Fruit fly (Drosophila melanogaster) Kc167 (cell line): ENCODE measurements around the gene CG42342.

ENCODE experiments used
- Myc ChIP-seq: fragments of >200 bp; optimal IDR thresholded peaks from 2 replicates; lab custom pipeline; 2017; ENCODE audit warnings: missing external identifiers
- Sin3A ChIP-seq: fragments of >200 bp; optimal IDR thresholded peaks from 2 replicates; lab custom pipeline; 2018; ENCODE audit warnings: missing external identifiers
- h ChIP-seq: fragments of >200 bp; optimal IDR thresholded peaks from 3 replicates; lab custom pipeline; 2018; ENCODE audit warnings: missing external identifiers
- insv ChIP-seq: fragments of >200 bp; optimal IDR thresholded peaks from 3 replicates; lab custom pipeline; 2018; ENCODE audit warnings: missing external identifiers
- psq ChIP-seq: fragments of >200 bp; optimal IDR thresholded peaks from 2 replicates; lab custom pipeline; 2017; ENCODE audit warnings: missing external identifiers
- ttk ChIP-seq: sonication (Bioruptor generic); optimal IDR thresholded peaks from 2 replicates; lab custom pipeline; 2017; ENCODE audit warnings: missing external identifiers

The CG42342 gene

DNA sequence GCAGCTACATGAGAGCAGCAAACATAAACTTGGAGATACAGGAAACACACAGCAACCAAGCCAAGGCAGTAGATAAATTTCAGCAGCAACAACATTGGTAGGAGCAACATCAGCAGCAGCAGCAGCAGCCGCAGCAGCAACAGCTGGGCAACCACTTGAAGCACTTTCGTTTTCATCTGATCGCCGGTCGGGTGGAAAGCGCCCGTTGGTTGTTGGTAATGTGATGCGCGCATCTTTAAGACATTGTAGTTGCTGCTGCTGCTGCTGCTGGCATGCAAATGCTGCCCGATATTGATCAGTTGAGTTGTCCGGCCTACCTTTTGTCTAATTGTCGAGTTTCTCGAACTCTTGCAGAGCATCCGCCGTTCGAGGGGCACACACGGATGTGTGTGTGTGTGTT, 88.8 kb downstream of the CG42342 start:
- TF ChIP-seq Myc (lab: Kevin White, UChicago) (no peak), ttk (lab: Kevin White, UChicago) (no peak), h (lab: Kevin White, UChicago) (no peak), insv (lab: Kevin White, UChicago) (no peak), Sin3A (lab: Kevin White, UChicago) (no peak), psq (lab: Kevin White, UChicago) (no peak)

DNA sequence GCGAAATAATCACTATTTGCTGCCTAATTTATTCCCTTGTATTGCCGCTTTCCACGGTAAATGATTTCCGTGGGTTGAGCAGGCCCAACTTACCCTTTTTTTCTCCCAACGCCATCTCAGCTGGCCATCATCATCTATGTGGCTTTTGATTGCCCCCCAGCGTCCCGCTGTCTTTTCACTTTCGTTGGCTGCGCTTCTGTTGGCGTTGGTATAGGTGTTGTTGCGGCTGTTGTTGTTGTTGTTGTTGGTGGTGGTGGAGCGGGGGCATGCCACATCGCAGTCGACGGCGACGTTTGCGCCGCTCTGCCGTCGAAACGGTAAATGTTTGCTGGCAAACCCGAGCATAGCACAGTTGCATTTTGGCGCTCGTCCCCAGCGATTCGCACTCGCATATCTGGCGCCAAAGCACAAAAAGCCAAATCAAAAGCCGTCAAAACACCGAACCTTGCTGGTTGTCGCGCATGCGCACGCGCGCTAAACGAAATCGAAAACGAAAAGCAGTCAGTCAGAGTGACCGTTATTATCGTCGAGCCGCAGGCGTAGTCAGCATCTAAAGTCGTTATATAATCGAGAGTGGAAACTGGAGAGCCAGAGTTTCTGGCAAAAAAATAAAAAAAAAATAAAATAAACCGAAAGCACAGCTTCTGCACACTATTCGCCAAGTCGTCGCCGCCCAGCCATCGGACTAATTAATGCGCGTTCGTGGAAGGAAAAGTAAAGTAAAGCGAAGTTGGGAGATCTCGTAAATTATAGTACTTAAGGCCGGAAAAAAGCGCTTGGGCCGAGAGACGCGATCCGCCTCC, 91.7 kb downstream of the CG42342 start, which contains the start of gene CG14892:
CG14892 (plus strand) TSS at position 359 of the 803 bp plus-strand sequence.
- TF ChIP-seq ttk (lab: Kevin White, UChicago), result no peak
- no peak for TF ChIP-seq h (lab: Kevin White, UChicago)
- TF ChIP-seq psq (lab: Kevin White, UChicago), result no peak
- no peak for TF ChIP-seq insv (lab: Kevin White, UChicago)
- no peak for TF ChIP-seq Myc (lab: Kevin White, UChicago)
- TF ChIP-seq Sin3A (lab: Kevin White, UChicago), result no peak

DNA sequence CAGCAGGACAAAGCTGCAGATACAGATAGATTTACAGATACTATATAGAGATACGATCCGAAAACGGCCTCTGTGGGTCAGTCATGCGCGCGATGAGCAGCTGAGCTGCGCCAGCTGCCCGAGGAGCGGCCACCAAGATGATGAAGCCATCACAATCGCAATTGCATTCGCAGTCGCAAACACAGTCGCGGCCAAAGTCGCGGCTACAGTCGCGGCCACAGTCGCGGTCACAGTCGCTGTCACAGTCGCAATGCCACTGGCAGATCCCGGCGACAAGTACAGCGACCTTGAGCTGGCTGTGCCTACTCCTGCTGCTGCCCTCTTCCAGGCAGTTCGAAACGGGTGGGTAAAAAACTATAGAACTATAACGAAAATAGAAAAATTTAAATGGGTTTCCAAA, 92.4 kb downstream of the CG42342 start:
- TF ChIP-seq h (lab: Kevin White, UChicago) (no peak), insv (lab: Kevin White, UChicago) (no peak), ttk (lab: Kevin White, UChicago) (no peak), Myc (lab: Kevin White, UChicago) (no peak), psq (lab: Kevin White, UChicago) (no peak)

DNA sequence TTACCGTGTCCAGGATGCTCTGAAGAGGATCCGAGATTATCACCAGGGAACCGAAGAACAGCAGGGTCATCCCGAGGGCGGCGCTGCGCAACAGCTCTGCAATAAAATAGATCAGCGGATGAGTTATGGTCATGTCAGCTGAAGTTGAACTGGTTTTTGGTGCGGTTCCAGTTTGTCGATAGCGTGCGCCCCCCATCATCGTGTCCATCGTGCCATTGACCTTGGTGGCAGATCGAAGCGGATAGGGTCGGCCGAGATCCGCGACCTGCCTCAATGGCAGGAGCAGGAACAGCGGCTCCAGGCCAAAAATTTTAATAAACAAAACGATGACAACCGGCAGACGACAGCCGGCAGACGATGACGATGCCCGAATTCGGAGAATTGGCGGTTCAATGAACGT, 97.1 kb downstream of the CG42342 start:
- TF ChIP-seq Sin3A (lab: Kevin White, UChicago), result no peak
- TF ChIP-seq Myc (lab: Kevin White, UChicago), result no peak
- TF ChIP-seq h (lab: Kevin White, UChicago), result no peak
- no peak for TF ChIP-seq insv (lab: Kevin White, UChicago)

DNA sequence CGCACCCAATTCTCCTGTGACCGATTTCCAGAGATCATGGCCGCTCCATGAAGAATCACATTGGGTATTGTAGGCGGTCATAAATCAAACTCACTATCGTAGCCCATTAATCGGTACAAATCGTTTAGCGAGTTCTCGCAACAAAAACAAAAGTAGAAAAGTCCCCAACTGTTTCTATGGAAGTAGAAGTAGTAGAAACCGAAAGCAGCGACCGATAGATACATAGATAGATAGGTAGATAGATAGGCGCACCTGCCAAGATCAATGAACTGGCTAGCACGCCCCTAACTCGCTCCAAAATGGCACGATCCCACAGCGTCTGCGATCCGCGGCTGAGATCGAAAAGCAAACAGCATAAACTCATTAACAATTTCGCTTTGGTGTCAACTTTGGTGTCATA, 98.2 kb downstream of the CG42342 start:
- no peak for TF ChIP-seq Myc (lab: Kevin White, UChicago)
- TF ChIP-seq Sin3A (lab: Kevin White, UChicago), result no peak
- TF ChIP-seq insv (lab: Kevin White, UChicago), result no peak
- TF ChIP-seq ttk (lab: Kevin White, UChicago), result no peak
- TF ChIP-seq psq (lab: Kevin White, UChicago), result no peak
- no peak for TF ChIP-seq h (lab: Kevin White, UChicago)

DNA sequence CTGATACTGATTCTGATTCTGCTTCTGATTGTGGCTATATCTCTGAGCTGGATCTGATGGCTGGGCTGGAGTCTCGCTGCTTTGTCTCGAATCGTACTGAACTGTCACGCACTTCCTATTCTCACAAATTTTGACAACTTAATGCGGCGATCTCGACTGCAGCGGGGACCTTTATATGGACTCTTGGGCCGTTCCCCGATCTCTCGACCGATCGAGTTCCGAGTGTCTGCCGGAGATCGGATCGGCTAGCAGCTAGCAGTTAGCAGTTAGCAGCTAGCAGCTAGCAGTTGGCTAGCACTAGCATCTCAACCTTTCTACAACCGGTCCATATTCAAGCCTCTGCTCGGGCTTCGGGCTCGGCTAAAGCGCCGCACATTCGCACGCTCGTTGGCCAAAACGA, 102.1 kb downstream of the CG42342 start, which contains the start of gene CG10345:
CG10345 (minus strand) TSS at position 147 of the 400 bp plus-strand sequence.
- TF ChIP-seq Sin3A (lab: Kevin White, UChicago), result no peak
- TF ChIP-seq ttk (lab: Kevin White, UChicago), result no peak
- TF ChIP-seq Myc (lab: Kevin White, UChicago), result no peak
- no peak for TF ChIP-seq h (lab: Kevin White, UChicago)
- no peak for TF ChIP-seq psq (lab: Kevin White, UChicago)
- TF ChIP-seq insv (lab: Kevin White, UChicago), result no peak

DNA sequence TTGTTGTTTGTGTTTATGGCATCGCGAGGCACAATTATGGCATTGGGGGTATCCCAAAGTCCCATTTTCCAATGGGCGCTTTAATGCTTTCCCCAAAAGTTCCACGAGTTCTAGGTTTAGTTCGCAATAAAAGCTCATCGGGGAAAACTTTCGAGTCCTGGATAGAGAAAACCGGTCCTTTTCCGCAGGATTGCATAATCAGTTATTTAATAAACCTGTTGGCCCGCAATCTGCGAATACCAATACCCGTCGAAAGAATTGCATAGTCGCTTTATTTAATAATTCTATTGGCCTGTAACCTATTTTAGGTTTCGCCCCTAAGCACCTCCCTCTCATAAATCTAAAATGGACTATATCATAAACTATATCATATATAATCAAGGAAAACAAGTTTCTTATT, 103.4 kb downstream of the CG42342 start:
- TF ChIP-seq ttk (lab: Kevin White, UChicago) (no peak), insv (lab: Kevin White, UChicago) (no peak), h (lab: Kevin White, UChicago) (no peak), psq (lab: Kevin White, UChicago) (no peak), Sin3A (lab: Kevin White, UChicago) (no peak), Myc (lab: Kevin White, UChicago) (no peak)

DNA sequence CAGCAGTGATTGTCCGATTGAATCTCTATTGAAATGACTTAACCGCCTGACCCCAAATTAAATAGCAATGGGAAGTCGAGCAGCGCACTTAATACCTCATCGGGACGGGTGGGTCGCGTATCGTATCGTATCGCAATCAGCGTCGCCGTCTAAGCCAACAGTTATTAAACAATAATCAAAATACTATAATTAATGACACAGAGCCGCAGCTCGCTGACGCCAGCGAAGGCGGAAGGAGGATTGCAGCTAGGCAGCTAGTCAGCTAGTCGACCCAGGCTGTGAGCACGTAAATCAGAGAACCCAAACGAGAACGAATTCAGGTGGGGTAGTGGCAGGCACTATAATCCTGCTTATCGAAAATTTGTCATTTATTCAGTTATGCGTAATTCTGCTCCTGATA, 106.3 kb downstream of the CG42342 start, which contains the start of gene NPF:
NPF (plus strand) TSS at position 301 of the 400 bp plus-strand sequence.
- TF ChIP-seq h (lab: Kevin White, UChicago), result no peak
- no peak for TF ChIP-seq psq (lab: Kevin White, UChicago)
- TF ChIP-seq ttk (lab: Kevin White, UChicago), result no peak
- no peak for TF ChIP-seq Sin3A (lab: Kevin White, UChicago)
- no peak for TF ChIP-seq Myc (lab: Kevin White, UChicago)
- TF ChIP-seq insv (lab: Kevin White, UChicago), result no peak

DNA sequence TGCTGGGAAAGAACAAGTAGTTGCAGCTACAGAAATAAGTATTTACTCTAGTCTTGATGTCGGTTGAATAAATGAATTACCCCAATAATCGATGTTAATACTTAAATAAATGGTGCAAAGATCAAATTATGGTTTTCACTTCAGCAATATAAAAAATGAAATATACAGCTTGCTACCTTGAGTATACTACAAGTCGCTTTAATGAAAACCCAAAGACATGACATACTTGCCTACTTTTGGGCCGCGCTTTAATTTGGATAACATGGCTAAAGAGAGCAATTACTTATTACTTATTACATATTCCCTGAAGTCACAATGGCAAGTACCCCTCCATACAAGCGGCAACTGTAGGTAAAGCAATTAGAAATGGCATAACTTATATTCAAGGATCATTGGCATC, 108.7 kb downstream of the CG42342 start:
- TF ChIP-seq ttk (lab: Kevin White, UChicago), result no peak
- no peak for TF ChIP-seq insv (lab: Kevin White, UChicago)
- no peak for TF ChIP-seq h (lab: Kevin White, UChicago)
- TF ChIP-seq Sin3A (lab: Kevin White, UChicago), result no peak
- TF ChIP-seq psq (lab: Kevin White, UChicago), result no peak
- TF ChIP-seq Myc (lab: Kevin White, UChicago), result no peak

DNA sequence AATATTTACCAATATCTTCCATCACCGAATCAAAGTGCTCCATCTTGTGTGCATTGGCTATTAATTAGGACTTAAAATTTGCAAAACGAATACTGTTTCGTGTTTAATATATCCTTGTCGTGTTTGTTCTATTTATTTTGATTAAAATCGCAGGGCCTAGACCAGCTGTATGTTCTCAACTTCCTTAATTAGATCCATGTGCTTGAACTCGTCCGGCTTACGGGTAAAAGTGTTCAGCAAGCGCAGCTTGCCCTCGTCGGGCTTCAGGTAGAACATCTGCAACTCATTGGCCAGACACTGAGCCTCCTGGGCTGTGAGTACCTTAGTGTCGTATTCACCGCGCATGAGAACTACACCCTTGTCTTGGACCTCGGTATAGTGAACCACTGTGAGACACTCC, 110.7 kb downstream of the CG42342 start, which contains the start of gene CG12783:
CG12783 (minus strand) TSS at position 101 of the 400 bp plus-strand sequence.
- TF ChIP-seq insv (lab: Kevin White, UChicago) (no peak), ttk (lab: Kevin White, UChicago) (no peak), h (lab: Kevin White, UChicago) (no peak), psq (lab: Kevin White, UChicago) (no peak), Sin3A (lab: Kevin White, UChicago) (no peak), Myc (lab: Kevin White, UChicago) (no peak)

DNA sequence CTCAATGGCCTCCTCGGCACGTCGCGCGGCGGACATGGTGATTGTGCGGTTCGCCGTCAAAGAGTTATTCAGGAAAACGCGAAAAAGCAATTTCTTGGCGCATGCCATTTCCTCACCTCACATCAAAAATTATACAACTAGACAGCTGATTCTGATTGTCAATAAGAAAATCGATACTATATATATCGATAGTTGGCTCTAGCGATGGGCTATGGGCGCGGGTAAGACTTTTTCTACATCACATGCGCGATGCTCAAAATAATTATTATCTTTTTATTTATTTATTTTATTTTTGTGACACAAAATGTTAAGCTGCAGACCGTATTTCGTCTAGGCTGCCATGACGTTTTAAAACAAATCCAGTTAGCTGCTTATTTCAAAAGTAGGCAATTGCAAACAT, 111.7 kb downstream of the CG42342 start, which contains the start of gene CG10340:
CG10340 (minus strand) TSS at position 151 of the 400 bp plus-strand sequence.
- TF ChIP-seq psq (lab: Kevin White, UChicago) (no peak), insv (lab: Kevin White, UChicago) (no peak), Sin3A (lab: Kevin White, UChicago) (no peak), h (lab: Kevin White, UChicago) (no peak), Myc (lab: Kevin White, UChicago) (no peak), ttk (lab: Kevin White, UChicago) (no peak)
